Worm (Caenorhabditis elegans): ENCODE measurements around the gene C17C3.1.

Gene C17C3.1

DNA sequence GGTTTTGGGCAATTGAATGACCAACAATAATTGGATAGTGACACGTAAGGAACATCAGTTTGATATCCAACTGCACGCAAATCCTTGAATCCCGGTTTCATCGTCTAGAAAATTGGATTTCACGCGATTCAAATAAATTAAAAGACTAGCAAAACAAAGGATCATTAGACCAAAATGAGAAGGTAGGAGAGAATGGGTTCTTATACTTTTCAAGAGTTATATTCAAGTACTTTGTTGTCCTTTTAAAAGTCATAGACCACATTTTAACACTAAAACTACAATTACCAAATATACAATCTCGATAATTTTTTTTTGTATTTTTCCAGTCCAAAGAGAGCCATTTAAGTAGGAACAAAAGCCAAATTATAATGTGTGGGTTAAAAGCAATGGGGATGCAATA is 11.9 kb downstream of the C17C3.1 start, which contains the start of gene T25E4.2 (continued):
- no peak for TF ChIP-seq ceh-91 (GFP tag; IDR thresholded peaks at IDR 0.05)

DNA sequence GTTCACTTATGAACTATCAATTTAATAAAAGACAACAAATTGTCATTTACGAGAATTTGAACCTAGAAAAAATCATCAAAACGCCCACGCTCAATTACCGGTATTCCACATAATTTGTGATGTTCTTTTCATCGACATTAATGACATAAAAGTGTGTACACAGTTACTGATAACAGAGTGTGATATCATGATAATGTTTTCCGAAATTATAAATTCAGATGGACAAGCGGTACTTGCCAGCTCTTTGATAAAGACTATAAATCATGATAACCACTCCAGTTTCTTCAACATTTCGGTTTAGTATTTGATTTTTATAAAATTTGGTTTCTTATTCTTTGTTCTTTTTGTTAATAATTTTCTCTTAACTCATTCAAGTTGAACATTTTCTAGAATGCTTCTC is 15.4 kb downstream of the C17C3.1 start, which contains the start of gene lys-8:
Gene lys-8, plus strand, starts transcription at position 391 of the 400 bp plus-strand sequence.
- TF ChIP-seq F10E7.11 (tag; optimal IDR thresholded peaks at IDR 0.05) (no peak), lin-40 (tag; optimal IDR thresholded peaks at IDR 0.05) (no peak), K11D2.4 (GFP tag; IDR thresholded peaks at IDR 0.05) (no peak), B0261.1 (tag; optimal IDR thresholded peaks at IDR 0.05) (no peak), let-607 (tag; optimal IDR thresholded peaks at IDR 0.05) (peak in 1 of 2 experiments; percentile 13), hlh-12 (tag; optimal IDR thresholded peaks at IDR 0.05) (no peak), ztf-22 (GFP tag; optimal IDR thresholded peaks at IDR 0.05) (no peak), snpc-1.3 (tag; optimal IDR thresholded peaks at IDR 0.05; ENCODE audit: insufficient read depth) (no peak), B0035.1 (tag; optimal IDR thresholded peaks at IDR 0.05) (no peak), gei-17 (GFP tag; optimal IDR thresholded peaks at IDR 0.05) (no peak), F37B4.10 (GFP tag; IDR thresholded peaks at IDR 0.05) (no peak), F22D6.2 (tag; optimal IDR thresholded peaks at IDR 0.05) (no peak), mes-4 (tag; optimal IDR thresholded peaks at IDR 0.05) (no peak), ceh-58 (GFP tag; IDR thresholded peaks at IDR 0.05) (no peak), ceh-40 (GFP tag; IDR thresholded peaks at IDR 0.05) (no peak), ceh-91 (GFP tag; IDR thresholded peaks at IDR 0.05) (no peak), aptf-3 (GFP tag; IDR thresholded peaks at IDR 0.05) (no peak), ets-4 (GFP tag; optimal IDR thresholded peaks at IDR 0.05) (peak; percentile 44), sdz-38 (tag; optimal IDR thresholded peaks at IDR 0.05) (no peak), F52B5.7 (tag; optimal IDR thresholded peaks at IDR 0.05) (no peak), die-1 (tag; optimal IDR thresholded peaks at IDR 0.05) (no peak), ccch-3 (GFP tag; optimal IDR thresholded peaks at IDR 0.05) (no peak), nfya-2 (GFP tag; IDR thresholded peaks at IDR 0.05) (no peak), ceh-27 (GFP tag; optimal IDR thresholded peaks at IDR 0.05) (no peak), cebp-1 (GFP tag; IDR thresholded peaks at IDR 0.05) (no peak), cebp-1 (tag; optimal IDR thresholded peaks at IDR 0.05) (no peak), T07F8.4 (tag; optimal IDR thresholded peaks at IDR 0.05) (no peak), lin-54 (GFP tag; optimal IDR thresholded peaks at IDR 0.05) (no peak), egrh-3 (GFP tag; IDR thresholded peaks at IDR 0.05) (no peak), nhr-120 (GFP tag; IDR thresholded peaks at IDR 0.05) (no peak), nhr-90 (tag; optimal IDR thresholded peaks at IDR 0.05) (no peak), snpc-4 (GFP tag; optimal IDR thresholded peaks at IDR 0.05) (no peak), snpc-4 (tag; optimal IDR thresholded peaks at IDR 0.05) (peak in 1 of 4 experiments; percentile 49), B0019.2 (GFP tag; conservative IDR thresholded peaks at IDR 0.05) (no peak), hsf-1 (GFP tag; IDR thresholded peaks at IDR 0.05) (no peak), attf-5 (GFP tag; optimal IDR thresholded peaks at IDR 0.05) (no peak), madf-8 (GFP tag; conservative IDR thresholded peaks at IDR 0.05) (no peak), nhr-80 (tag; optimal IDR thresholded peaks at IDR 0.05) (peak; percentile 93), dox-1 (GFP tag; IDR thresholded peaks at IDR 0.05) (peak; percentile 46; the same call in 1 of the 2 replicates)

ce11 chrII:5587794-5588193 is 17.4 kb downstream of the C17C3.1 start:
- TF ChIP-seq rcor-1 (GFP tag; IDR thresholded peaks at IDR 0.05) (no peak), attf-5 (GFP tag; optimal IDR thresholded peaks at IDR 0.05) (no peak), mel-28 (tag; optimal IDR thresholded peaks at IDR 0.05; ENCODE audit: borderline replicate concordance) (no peak), Y79H2A.3 (GFP tag; conservative IDR thresholded peaks at IDR 0.05) (no peak), dox-1 (GFP tag; IDR thresholded peaks at IDR 0.05) (no peak), tbx-9 (tag; optimal IDR thresholded peaks at IDR 0.05; ENCODE audit: borderline replicate concordance) (no peak), nhr-80 (tag; optimal IDR thresholded peaks at IDR 0.05) (no peak), unc-62 (GFP tag; optimal IDR thresholded peaks at IDR 0.05) (no peak), lir-1 (GFP tag; conservative IDR thresholded peaks at IDR 0.05) (no peak), F49E8.2 (tag; optimal IDR thresholded peaks at IDR 0.05; ENCODE audit: insufficient read depth) (no peak), rec-8 (tag; optimal IDR thresholded peaks at IDR 0.05) (no peak)
